Worm (Caenorhabditis elegans) whole organism, late embryonic: ENCODE measurements around the gene C17H11.1.

Source experiments
- ceh-45 ChIP-seq: fragments of 200-800 bp; sonication (Bioruptor generic); IDR thresholded peaks from 2 replicates; pipeline ENCODE4 v1.3.6; 2022; ENCODE audit warnings: missing genetic modification reagents, missing genetic modification characterization, missing compliant biosample characterization
- elt-2 ChIP-seq: sonication (generic microtip); optimal IDR thresholded peaks from 2 replicates; lab custom pipeline; 2016; ENCODE audit warnings: missing genetic modification reagents, missing genetic modification characterization, missing compliant biosample characterization
- hlh-6 ChIP-seq: sonication (generic microtip); optimal IDR thresholded peaks from 2 replicates; lab custom pipeline; 2016; ENCODE audit warnings: missing genotype, missing genetic modification characterization, missing compliant biosample characterization
- pha-4 ChIP-seq: fragments of 150-350 bp; optimal IDR thresholded peaks from 2 replicates; lab custom pipeline; 2018; ENCODE audit warnings: missing biosample characterization, missing genetic modification reagents, missing genetic modification characterization

- TF ChIP-seq pha-4 (tag; lab: Kevin White, UChicago) (no peak), hlh-6 (no peak), elt-2 (no peak), ceh-45 (no peak)
Observed at ce11 chrX:8204475-8204874, 30.8 kb downstream of the C17H11.1 start.
